Worm (Caenorhabditis elegans) whole organism, L4 larva: ENCODE results near the gene sms-2.

Experiments used
- F37D6.2 ChIP-seq: sonication (generic microtip); optimal IDR thresholded peaks from 2 replicates; lab custom pipeline; 2016; ENCODE audit warnings: mild to moderate bottlenecking, missing genetic modification characterization, missing compliant biosample characterization
- R02D3.7 ChIP-seq: fragments of 150-350 bp; sonication (generic microtip); optimal IDR thresholded peaks from 3 replicates; lab custom pipeline; 2014; ENCODE audit warnings: missing biosample characterization, missing genetic modification characterization
- T20F7.1 ChIP-seq: fragments of 200-800 bp; sonication (Bioruptor generic); optimal IDR thresholded peaks from 2 replicates; lab custom pipeline; 2018; ENCODE audit warnings: mild to moderate bottlenecking, missing genetic modification characterization, missing compliant biosample characterization
- ZK546.5 ChIP-seq, 2 experiments: sonication (generic microtip); optimal IDR thresholded peaks; 2 replicates each; lab custom pipeline; 2017; ENCODE audit warnings: missing biosample characterization in 2 of 2, missing genetic modification characterization in 2 of 2
- aha-1 ChIP-seq: fragments of 150-350 bp; peaks from one replicate; lab custom pipeline; 2014; ENCODE audit warnings: missing biosample characterization, missing genetic modification characterization
- arid-1 ChIP-seq: fragments of 200-800 bp; sonication (Bioruptor generic); conservative IDR thresholded peaks from 2 replicates; pipeline ENCODE4 v1.3.6; 2022; ENCODE audit warnings: missing genetic modification reagents, missing genetic modification characterization, missing compliant biosample characterization
- attf-4 ChIP-seq: sonication (generic microtip); optimal IDR thresholded peaks from 3 replicates; lab custom pipeline; 2017; ENCODE audit warnings: missing biosample characterization, missing genetic modification characterization
- ceh-62 ChIP-seq: sonication (generic microtip); optimal IDR thresholded peaks from 2 replicates; lab custom pipeline; 2017; ENCODE audit warnings: missing biosample characterization, missing genetic modification characterization
- cey-2 ChIP-seq: sonication (generic microtip); optimal IDR thresholded peaks from 3 replicates; lab custom pipeline; 2017; ENCODE audit warnings: missing genetic modification characterization, mild to moderate bottlenecking, missing compliant biosample characterization, antibody characterized with exemption, borderline replicate concordance; ENCODE audit not compliant: insufficient read depth
- daf-12 ChIP-seq: fragments of 150-350 bp; optimal IDR thresholded peaks from 2 replicates; lab custom pipeline; 2014; ENCODE audit warnings: missing biosample characterization, missing genetic modification reagents, missing genetic modification characterization
- daf-16 ChIP-seq, 3 experiments: sonication (generic microtip); optimal IDR thresholded peaks; 2 replicates each; lab custom pipeline; 2016 to 2017; ENCODE audit warnings: missing genetic modification characterization in 3 of 3, missing genetic modification reagents in 3 of 3, mild to moderate bottlenecking in 2 of 3, missing compliant biosample characterization in 2 of 3, missing biosample characterization in 1 of 3, moderate library complexity in 1 of 3
- daf-8 ChIP-seq: fragments of 200-800 bp; sonication (Bioruptor generic); IDR thresholded peaks from 2 replicates; pipeline ENCODE4 v1.3.6; 2022; ENCODE audit warnings: missing genetic modification characterization, missing compliant biosample characterization
- dpl-1 ChIP-seq: fragments of 150-350 bp; optimal IDR thresholded peaks from 2 replicates; lab custom pipeline; 2014; ENCODE audit warnings: missing biosample characterization, missing genetic modification reagents, missing genetic modification characterization
- egl-27 ChIP-seq: sonication (generic microtip); optimal IDR thresholded peaks from 3 replicates; lab custom pipeline; 2017; ENCODE audit warnings: missing biosample characterization, missing genetic modification reagents, missing genetic modification characterization
- fos-1 ChIP-seq: fragments of 150-350 bp; optimal IDR thresholded peaks from 2 replicates; lab custom pipeline; 2014; ENCODE audit warnings: missing biosample characterization, missing genetic modification characterization
- gei-8 ChIP-seq: fragments of 200-800 bp; sonication (Bioruptor generic); optimal IDR thresholded peaks from 2 replicates; lab custom pipeline; 2018; ENCODE audit warnings: mild to moderate bottlenecking, missing genetic modification characterization, missing compliant biosample characterization
- hlh-11 ChIP-seq: fragments of 200-800 bp; sonication (Bioruptor generic); optimal IDR thresholded peaks from 2 replicates; lab custom pipeline; 2018; ENCODE audit warnings: mild to moderate bottlenecking, missing genetic modification characterization, missing compliant biosample characterization
- hlh-30 ChIP-seq: sonication (generic microtip); optimal IDR thresholded peaks from 2 replicates; lab custom pipeline; 2017; ENCODE audit warnings: antibody characterized with exemption, mild to moderate bottlenecking, missing genetic modification characterization, missing compliant biosample characterization; ENCODE audit not compliant: insufficient read depth
- hmg-1.1 ChIP-seq: fragments of 200-800 bp; sonication (Bioruptor generic); IDR thresholded peaks from 2 replicates; pipeline ENCODE4 v1.3.6; 2022; ENCODE audit warnings: missing genetic modification reagents, missing genetic modification characterization, missing compliant biosample characterization
- lim-7 ChIP-seq: fragments of 200-800 bp; sonication (Bioruptor generic); IDR thresholded peaks from 2 replicates; pipeline ENCODE4 v1.3.6; 2022; ENCODE audit warnings: missing genetic modification characterization, missing compliant biosample characterization
- lin-38 ChIP-seq: fragments of 200-800 bp; sonication (Bioruptor generic); IDR thresholded peaks from 2 replicates; pipeline ENCODE4 v1.3.6; 2022; ENCODE audit warnings: missing genetic modification reagents, missing genetic modification characterization, missing compliant biosample characterization
- madf-9 ChIP-seq: fragments of 200-800 bp; sonication (Bioruptor generic); conservative IDR thresholded peaks from 2 replicates; pipeline ENCODE4 v1.3.6; 2022; ENCODE audit warnings: missing genetic modification reagents, missing genetic modification characterization, missing compliant biosample characterization
- mdl-1 ChIP-seq, 2 experiments: fragments of 150-350 bp in 1 of 2; sonication (generic microtip) in 1 of 2; optimal IDR thresholded peaks; 2 replicates each; lab custom pipeline; 2014 to 2017; ENCODE audit warnings: missing biosample characterization in 2 of 2, missing genetic modification characterization in 2 of 2
- mep-1 ChIP-seq: fragments of 150-350 bp; sonication (generic microtip); optimal IDR thresholded peaks from 3 replicates; lab custom pipeline; 2014; ENCODE audit warnings: missing biosample characterization, missing genetic modification characterization
- mes-2 ChIP-seq: sonication (generic microtip); optimal IDR thresholded peaks from 2 replicates; lab custom pipeline; 2016; ENCODE audit warnings: missing genotype, mild to moderate bottlenecking, missing genetic modification characterization, missing compliant biosample characterization; ENCODE audit not compliant: poor library complexity, severe bottlenecking
- mxl-2 ChIP-seq: fragments of 200-800 bp; sonication (Bioruptor generic); conservative IDR thresholded peaks from 2 replicates; pipeline ENCODE4 v1.3.6; 2022; ENCODE audit warnings: missing genetic modification reagents, missing genetic modification characterization, missing compliant biosample characterization
- mxl-3 ChIP-seq: fragments of 200-800 bp; sonication (Bioruptor generic); optimal IDR thresholded peaks from 2 replicates; lab custom pipeline; 2018; ENCODE audit warnings: mild to moderate bottlenecking, missing genetic modification characterization, missing compliant biosample characterization
- nhr-10 ChIP-seq: fragments of 150-350 bp; optimal IDR thresholded peaks from 2 replicates; lab custom pipeline; 2014; ENCODE audit warnings: missing biosample characterization, missing genetic modification characterization
- nhr-102 ChIP-seq: sonication (generic microtip); optimal IDR thresholded peaks from 2 replicates; lab custom pipeline; 2016; ENCODE audit warnings: mild to moderate bottlenecking, missing genetic modification characterization, moderate library complexity, missing compliant biosample characterization
- nhr-11 ChIP-seq: fragments of 150-350 bp; optimal IDR thresholded peaks from 2 replicates; lab custom pipeline; 2014; ENCODE audit warnings: missing biosample characterization, missing genetic modification characterization
- nhr-111 ChIP-seq: fragments of 200-800 bp; sonication (Bioruptor generic); optimal IDR thresholded peaks from 2 replicates; lab custom pipeline; 2018; ENCODE audit warnings: mild to moderate bottlenecking, missing genetic modification characterization, missing compliant biosample characterization
- nhr-237 ChIP-seq: sonication (generic microtip); optimal IDR thresholded peaks from 2 replicates; lab custom pipeline; 2017; ENCODE audit warnings: missing biosample characterization, missing genetic modification characterization
- nhr-28 ChIP-seq: fragments of 150-350 bp; optimal IDR thresholded peaks from 2 replicates; lab custom pipeline; 2014; ENCODE audit warnings: missing biosample characterization, missing genetic modification characterization
- nhr-41 ChIP-seq: fragments of 200-800 bp; sonication (Bioruptor generic); IDR thresholded peaks from 2 replicates; pipeline ENCODE4 v1.3.6; 2022; ENCODE audit warnings: missing genetic modification reagents, missing genetic modification characterization, missing compliant biosample characterization
- pha-4 ChIP-seq, 2 experiments: fragments of 150-350 bp in 1 of 2; fragments of 200-800 bp in 1 of 2; sonication (Bioruptor generic) in 1 of 2; IDR thresholded peaks in 1 of 2; optimal IDR thresholded peaks in 1 of 2; 2 replicates each; pipeline versions ENCODE4 v1.3.6 to Lab custom; 2014 to 2022; ENCODE audit warnings: missing genetic modification characterization in 2 of 2, missing genetic modification reagents in 2 of 2, missing biosample characterization in 1 of 2, missing compliant biosample characterization in 1 of 2
- php-3 ChIP-seq: fragments of 200-800 bp; sonication (Bioruptor generic); IDR thresholded peaks from 2 replicates; pipeline ENCODE4 v1.3.6; 2022; ENCODE audit warnings: missing genetic modification reagents, missing genetic modification characterization, missing compliant biosample characterization
- pqm-1 ChIP-seq: sonication (generic microtip); optimal IDR thresholded peaks from 2 replicates; lab custom pipeline; 2017; ENCODE audit warnings: missing biosample characterization, missing genetic modification characterization
- tra-1 ChIP-seq: fragments of 200-800 bp; sonication (Bioruptor generic); IDR thresholded peaks from 2 replicates; pipeline ENCODE4 v1.3.6; 2022; ENCODE audit warnings: missing genetic modification reagents, missing genetic modification characterization, missing compliant biosample characterization
- unc-62 ChIP-seq, 3 experiments: fragments of 150-350 bp in 1 of 3; sonication (generic microtip); optimal IDR thresholded peaks in 2 of 3; peaks in 1 of 3; 1 replicate in 1 of 3; 2 replicates in 2 of 3; lab custom pipeline; 2014 to 2017; ENCODE audit warnings: missing biosample characterization in 3 of 3, missing genetic modification characterization in 3 of 3, missing genetic modification reagents in 3 of 3, missing genotype in 1 of 3
- zag-1 ChIP-seq: fragments of 150-350 bp; optimal IDR thresholded peaks from 2 replicates; lab custom pipeline; 2014; ENCODE audit warnings: missing biosample characterization, missing genetic modification characterization
- zfp-2 ChIP-seq: sonication (generic microtip); optimal IDR thresholded peaks from 2 replicates; lab custom pipeline; 2016; ENCODE audit warnings: mild to moderate bottlenecking, missing genetic modification characterization, missing compliant biosample characterization
- zip-2 ChIP-seq: fragments of 150-350 bp; optimal IDR thresholded peaks from 2 replicates; lab custom pipeline; 2014; ENCODE audit warnings: missing biosample characterization, missing genetic modification characterization
- ztf-7 ChIP-seq: fragments of 150-350 bp; optimal IDR thresholded peaks from 2 replicates; lab custom pipeline; 2014; ENCODE audit warnings: missing biosample characterization, missing genetic modification characterization

Gene sms-2

ce11 chrX:980252-981009, 31.7 kb upstream of the sms-2 start, which contains the start of gene C44C1.1:
TSS of gene C44C1.1 (plus strand) at chrX:980776.
- TF ChIP-seq daf-12 (tag; lab: Kevin White, UChicago) (no peak), gei-8 (GFP tag; lab: Kevin White, UChicago) (no peak), fos-1 (tag; lab: Kevin White, UChicago) (no peak), mxl-2 (GFP tag; lab: Robert Waterston, UW) (no peak), nhr-237 (tag; lab: Kevin White, UChicago) (no peak), hmg-1.1 (GFP tag; lab: Robert Waterston, UW) (no peak), mdl-1 (tag; optimal IDR thresholded peaks at IDR 0.05; lab: Kevin White, UChicago) (no peak), nhr-102 (no peak), mep-1 (tag; lab: Kevin White, UChicago) (no peak), nhr-28 (tag; lab: Kevin White, UChicago) (peak; percentile 70), daf-16 (GFP tag; optimal IDR thresholded peaks at IDR 0.05; lab: Kevin White, UChicago) (no peak), daf-16 (tag; optimal IDR thresholded peaks at IDR 0.05; lab: Kevin White, UChicago) (no peak), lin-38 (GFP tag; lab: Robert Waterston, UW) (no peak), aha-1 (tag; lab: Kevin White, UChicago) (peak; percentile 2), ceh-62 (no peak), daf-8 (GFP tag; lab: Robert Waterston, UW) (no peak), tra-1 (GFP tag; lab: Robert Waterston, UW) (no peak), dpl-1 (no peak), R02D3.7 (tag; lab: Kevin White, UChicago) (no peak), egl-27 (tag; lab: Kevin White, UChicago) (no peak), nhr-11 (tag; lab: Kevin White, UChicago) (no peak), cey-2 (tag; lab: Kevin White, UChicago) (no peak), zfp-2 (tag; lab: Kevin White, UChicago) (no peak), php-3 (GFP tag; lab: Robert Waterston, UW) (no peak), nhr-111 (no peak), unc-62 (GFP tag; optimal IDR thresholded peaks at IDR 0.05 in 1 of 2; lab: Kevin White, UChicago) (peak in 1 of 2 experiments; percentile 71), unc-62 (tag; optimal IDR thresholded peaks at IDR 0.05; lab: Kevin White, UChicago) (no peak), mxl-3 (GFP tag; lab: Kevin White, UChicago) (peak; percentile 10), hlh-11 (tag; lab: Kevin White, UChicago) (peak; percentile 18)

- TF ChIP-seq ztf-7 (tag; lab: Kevin White, UChicago) (peak; percentile 18), unc-62 (GFP tag; optimal IDR thresholded peaks at IDR 0.05 in 1 of 2; lab: Kevin White, UChicago) (peak in 1 of 2 experiments; percentile 99), unc-62 (tag; optimal IDR thresholded peaks at IDR 0.05; lab: Kevin White, UChicago) (no peak), nhr-10 (tag; lab: Kevin White, UChicago) (peak; percentile 29), mep-1 (tag; lab: Kevin White, UChicago) (peak; percentile 65), ZK546.5 (tag; optimal IDR thresholded peaks at IDR 0.05; lab: Kevin White, UChicago) (no peak), cey-2 (tag; lab: Kevin White, UChicago) (peak; percentile 33), daf-16 (GFP tag; optimal IDR thresholded peaks at IDR 0.05; lab: Kevin White, UChicago) (peak in 1 of 2 experiments; percentile 38), daf-16 (tag; optimal IDR thresholded peaks at IDR 0.05; lab: Kevin White, UChicago) (peak; percentile 94), nhr-41 (GFP tag; lab: Robert Waterston, UW) (0 out of 2 replicates have a peak, but pooled peaks have one; percentile 46), daf-12 (tag; lab: Kevin White, UChicago) (no peak), hlh-30 (tag; lab: Kevin White, UChicago) (peak; percentile 34), egl-27 (tag; lab: Kevin White, UChicago) (no peak), zfp-2 (tag; lab: Kevin White, UChicago) (no peak), pha-4 (GFP tag; IDR thresholded peaks at IDR 0.05; lab: Robert Waterston, UW) (no peak), pha-4 (tag; optimal IDR thresholded peaks at IDR 0.05; lab: Kevin White, UChicago) (no peak), pqm-1 (tag; lab: Kevin White, UChicago) (peak; percentile 99), zag-1 (tag; lab: Kevin White, UChicago) (no peak), zip-2 (no peak), arid-1 (GFP tag; lab: Robert Waterston, UW) (no peak), nhr-111 (no peak), attf-4 (tag; lab: Kevin White, UChicago) (no peak), madf-9 (GFP tag; lab: Robert Waterston, UW) (no peak), lim-7 (GFP tag; lab: Robert Waterston, UW) (no peak), nhr-237 (tag; lab: Kevin White, UChicago) (no peak), T20F7.1 (GFP tag; lab: Kevin White, UChicago) (peak; percentile 50), R02D3.7 (tag; lab: Kevin White, UChicago) (no peak), F37D6.2 (tag; lab: Kevin White, UChicago) (no peak), mes-2 (peak; percentile 52)
These were observed 29.4 kb upstream of the sms-2 start, which contains the start of gene abhd-3.2 for ce11 chrX:977958-978686. TSS of gene abhd-3.2 (minus strand) at chrX:978008.
